Fruit fly (Drosophila melanogaster) whole organism, embryonic: ENCODE results near the gene CG9616.

ENCODE experiments used
- Ada2b ChIP-seq: fragments of 200-800 bp; sonication (Bioruptor generic); IDR thresholded peaks from 2 replicates; pipeline ENCODE4 v1.3.6; 2022; ENCODE audit warnings: missing biosample characterization, missing genetic modification characterization
- Bgb ChIP-seq: fragments of 200-800 bp; sonication (Bioruptor generic); IDR thresholded peaks from 2 replicates; pipeline ENCODE4 v1.3.6; 2022; ENCODE audit warnings: missing biosample characterization, missing genetic modification characterization; ENCODE audit not compliant: partially characterized antibody
- CG10431 ChIP-seq: fragments of 200-800 bp; sonication (Bioruptor generic); optimal IDR thresholded peaks from 3 replicates; lab custom pipeline; 2018; ENCODE audit warnings: missing biosample characterization, mild to moderate bottlenecking, missing genetic modification characterization
- CG13296 ChIP-seq: fragments of 200-800 bp; sonication (Bioruptor generic); optimal IDR thresholded peaks from 3 replicates; lab custom pipeline; 2018; ENCODE audit warnings: missing biosample characterization, mild to moderate bottlenecking, missing genetic modification characterization
- CG1529 ChIP-seq: fragments of 200-800 bp; sonication (Bioruptor generic); optimal IDR thresholded peaks from 3 replicates; lab custom pipeline; 2018; ENCODE audit warnings: missing biosample characterization, missing genetic modification characterization
- CG17568 ChIP-seq: fragments of 200-800 bp; sonication (Bioruptor generic); optimal IDR thresholded peaks from 2 replicates; lab custom pipeline; 2018; ENCODE audit warnings: missing biosample characterization, mild to moderate bottlenecking, missing genetic modification characterization, moderate library complexity
- CG34376 ChIP-seq: fragments of 200-800 bp; sonication (Bioruptor generic); optimal IDR thresholded peaks from 2 replicates; lab custom pipeline; 2018; ENCODE audit warnings: missing biosample characterization, mild to moderate bottlenecking, missing genetic modification characterization
- CG42726 ChIP-seq: fragments of 200-800 bp; sonication (Bioruptor generic); IDR thresholded peaks from 2 replicates; pipeline ENCODE4 v1.3.6; 2022; ENCODE audit warnings: missing biosample characterization, missing genetic modification characterization; ENCODE audit not compliant: partially characterized antibody
- CG5180 ChIP-seq: fragments of 200-800 bp; sonication (Bioruptor generic); optimal IDR thresholded peaks from 3 replicates; lab custom pipeline; 2017; ENCODE audit warnings: missing biosample characterization, missing genetic modification characterization, mild to moderate bottlenecking, moderate library complexity, missing genetic modification reagents
- CG5245 ChIP-seq: fragments of 200-800 bp; sonication (Bioruptor generic); optimal IDR thresholded peaks from 3 replicates; lab custom pipeline; 2016; ENCODE audit warnings: missing biosample characterization, missing genetic modification characterization
- CG5953 ChIP-seq: fragments of 200-800 bp; sonication (Bioruptor generic); IDR thresholded peaks from 2 replicates; pipeline ENCODE4 v1.3.6; 2022; ENCODE audit warnings: missing biosample characterization, missing genetic modification characterization
- CG6175 ChIP-seq: fragments of 200-800 bp; sonication (Bioruptor generic); IDR thresholded peaks from 3 replicates; pipeline ENCODE4 v1.3.6; 2022; ENCODE audit warnings: missing biosample characterization, missing genetic modification characterization
- CG6254 ChIP-seq: fragments of 200-800 bp; sonication (Bioruptor generic); optimal IDR thresholded peaks from 3 replicates; lab custom pipeline; 2017; ENCODE audit warnings: mild to moderate bottlenecking, missing biosample characterization, missing genetic modification reagents, missing genetic modification characterization
- CG8281 ChIP-seq: fragments of 200-800 bp; sonication (Bioruptor generic); optimal IDR thresholded peaks from 2 replicates; lab custom pipeline; 2018; ENCODE audit warnings: missing biosample characterization, mild to moderate bottlenecking, missing genetic modification characterization, moderate library complexity
- CG8290 ChIP-seq, 3 experiments: fragments of 200-800 bp; sonication (Bioruptor generic); optimal IDR thresholded peaks; 2 replicates each; lab custom pipeline; 2016 to 2019; ENCODE audit warnings: missing biosample characterization in 3 of 3, missing genetic modification characterization in 3 of 3, mild to moderate bottlenecking in 2 of 3, moderate library complexity in 1 of 3
- CG8359 ChIP-seq: fragments of 200-800 bp; sonication (Bioruptor generic); optimal IDR thresholded peaks from 2 replicates; lab custom pipeline; 2017; ENCODE audit warnings: missing biosample characterization, mild to moderate bottlenecking, missing genetic modification characterization, borderline replicate concordance
- CkIIα-i1 ChIP-seq: fragments of 200-800 bp; sonication (Bioruptor generic); IDR thresholded peaks from 2 replicates; pipeline ENCODE4 v1.3.6; 2022; ENCODE audit warnings: missing biosample characterization, missing genetic modification characterization
- HHEX ChIP-seq: fragments of 200-800 bp; sonication (Bioruptor generic); optimal IDR thresholded peaks from 3 replicates; lab custom pipeline; 2017; ENCODE audit warnings: missing biosample characterization, mild to moderate bottlenecking, missing genetic modification characterization, missing genetic modification reagents
- Hey ChIP-seq: fragments of 200-800 bp; sonication (Bioruptor generic); optimal IDR thresholded peaks from 3 replicates; lab custom pipeline; 2018; ENCODE audit warnings: missing biosample characterization, mild to moderate bottlenecking, missing genetic modification characterization
- Hr39 ChIP-seq: fragments of >200 bp; optimal IDR thresholded peaks from 2 replicates; lab custom pipeline; 2017
- Hsf ChIP-seq: fragments of 200-800 bp; sonication (Bioruptor generic); optimal IDR thresholded peaks from 3 replicates; lab custom pipeline; 2016; ENCODE audit warnings: missing biosample characterization, missing genetic modification characterization
- MTF-1 ChIP-seq: fragments of 200-800 bp; sonication (Bioruptor generic); optimal IDR thresholded peaks from 2 replicates; lab custom pipeline; 2018; ENCODE audit warnings: missing biosample characterization, mild to moderate bottlenecking, missing genetic modification characterization, borderline replicate concordance
- Mad ChIP-seq: fragments of 200-800 bp; sonication (Bioruptor generic); optimal IDR thresholded peaks from 2 replicates; lab custom pipeline; 2016; ENCODE audit warnings: missing biosample characterization, missing genetic modification characterization
- Med ChIP-seq: fragments of 200-800 bp; sonication (Bioruptor generic); peaks from one replicate; lab custom pipeline; 2016; ENCODE audit warnings: missing biosample characterization, missing genetic modification characterization, mild to moderate bottlenecking, inconsistent platforms, moderate library complexity
- Oaz ChIP-seq: fragments of 200-800 bp; sonication (Bioruptor generic); IDR thresholded peaks from 2 replicates; pipeline ENCODE4 v1.3.6; 2022; ENCODE audit warnings: missing biosample characterization, missing genetic modification characterization
- Oli ChIP-seq: fragments of 200-800 bp; sonication (Bioruptor generic); optimal IDR thresholded peaks from 2 replicates; lab custom pipeline; 2018; ENCODE audit warnings: missing biosample characterization, mild to moderate bottlenecking, missing genetic modification characterization, moderate library complexity
- Side ChIP-seq: fragments of 200-800 bp; sonication (Bioruptor generic); optimal IDR thresholded peaks from 2 replicates; lab custom pipeline; 2016; ENCODE audit warnings: missing biosample characterization, missing genetic modification characterization
- ase ChIP-seq: fragments of 200-800 bp; sonication (Bioruptor generic); IDR thresholded peaks from 3 replicates; pipeline ENCODE4 v1.3.6; 2022; ENCODE audit warnings: missing biosample characterization, missing genetic modification characterization
- az2 ChIP-seq: fragments of 200-800 bp; sonication (Bioruptor generic); optimal IDR thresholded peaks from 3 replicates; lab custom pipeline; 2016; ENCODE audit warnings: missing biosample characterization, missing genetic modification characterization
- caup ChIP-seq: fragments of 200-800 bp; sonication (Bioruptor generic); optimal IDR thresholded peaks from 3 replicates; lab custom pipeline; 2017; ENCODE audit warnings: missing biosample characterization, mild to moderate bottlenecking, missing genetic modification characterization, moderate library complexity; ENCODE audit not compliant: severe bottlenecking
- chinmo ChIP-seq: fragments of 200-800 bp; sonication (Bioruptor generic); IDR thresholded peaks from 4 replicates; pipeline ENCODE4 v1.3.6; 2022; ENCODE audit warnings: missing biosample characterization, missing genetic modification characterization; ENCODE audit not compliant: partially characterized antibody
- emc ChIP-seq: fragments of 200-800 bp; sonication (Bioruptor generic); optimal IDR thresholded peaks from 2 replicates; lab custom pipeline; 2016; ENCODE audit warnings: missing biosample characterization, missing genetic modification characterization
- exex ChIP-seq: fragments of 200-800 bp; sonication (Bioruptor generic); optimal IDR thresholded peaks from 4 replicates; lab custom pipeline; 2018; ENCODE audit warnings: missing biosample characterization, mild to moderate bottlenecking, missing genetic modification characterization, moderate library complexity
- her ChIP-seq: fragments of 200-800 bp; sonication (Bioruptor generic); optimal IDR thresholded peaks from 2 replicates; lab custom pipeline; 2016; ENCODE audit warnings: missing biosample characterization, missing genetic modification characterization
- luna ChIP-seq: fragments of 200-800 bp; sonication (Bioruptor generic); optimal IDR thresholded peaks from 2 replicates; lab custom pipeline; 2016; ENCODE audit warnings: missing biosample characterization, missing genetic modification characterization
- mirr ChIP-seq: fragments of 200-800 bp; sonication (Bioruptor generic); optimal IDR thresholded peaks from 3 replicates; lab custom pipeline; 2018; ENCODE audit warnings: missing biosample characterization, mild to moderate bottlenecking, missing genetic modification characterization
- onecut ChIP-seq: fragments of 200-800 bp; sonication (Bioruptor generic); IDR thresholded peaks from 2 replicates; pipeline ENCODE4 v1.3.6; 2022; ENCODE audit warnings: missing biosample characterization, missing genetic modification characterization
- org-1 ChIP-seq: fragments of 200-800 bp; sonication (Bioruptor generic); optimal IDR thresholded peaks from 2 replicates; lab custom pipeline; 2017; ENCODE audit warnings: missing biosample characterization, missing genetic modification characterization
- pan ChIP-seq, 4 experiments: fragments of >200 bp in 3 of 4; fragments of 200-800 bp in 1 of 4; sonication (Bioruptor generic) in 1 of 4; optimal IDR thresholded peaks in 3 of 4; IDR thresholded peaks in 1 of 4; 2 replicates each; pipeline versions ENCODE4 v1.3.6 to Lab custom; 2017 to 2022; ENCODE audit warnings: missing biosample characterization in 2 of 4, missing genetic modification characterization in 2 of 4, mixed read lengths in 1 of 4
- peb ChIP-seq: fragments of 200-800 bp; sonication (Bioruptor generic); IDR thresholded peaks from 2 replicates; pipeline ENCODE4 v1.3.6; 2022; ENCODE audit warnings: missing biosample characterization, missing genetic modification characterization
- salm ChIP-seq: fragments of 200-800 bp; sonication (Bioruptor generic); optimal IDR thresholded peaks from 2 replicates; lab custom pipeline; 2018; ENCODE audit warnings: missing biosample characterization, mild to moderate bottlenecking, missing genetic modification characterization
- sd ChIP-seq: fragments of 200-800 bp; sonication (Bioruptor generic); optimal IDR thresholded peaks from 3 replicates; lab custom pipeline; 2018; ENCODE audit warnings: missing biosample characterization, mild to moderate bottlenecking, missing genetic modification characterization, moderate library complexity
- seq ChIP-seq: fragments of 200-800 bp; sonication (Bioruptor generic); IDR thresholded peaks from 2 replicates; pipeline ENCODE4 v1.3.6; 2022; ENCODE audit warnings: missing biosample characterization, missing genetic modification characterization
- sima ChIP-seq: fragments of 200-800 bp; sonication (Bioruptor generic); optimal IDR thresholded peaks from 2 replicates; lab custom pipeline; 2016; ENCODE audit warnings: missing biosample characterization, missing genetic modification characterization
- slp2 ChIP-seq: fragments of 200-800 bp; sonication (Bioruptor generic); optimal IDR thresholded peaks from 2 replicates; lab custom pipeline; 2016; ENCODE audit warnings: missing biosample characterization, missing genetic modification characterization
- sug ChIP-seq: fragments of 200-800 bp; optimal IDR thresholded peaks from 2 replicates; lab custom pipeline; 2019; ENCODE audit warnings: missing biosample characterization, mild to moderate bottlenecking, missing genetic modification characterization, moderate library complexity
- tna ChIP-seq: fragments of 200-800 bp; sonication (Bioruptor generic); IDR thresholded peaks from 2 replicates; pipeline ENCODE4 v1.3.6; 2022; ENCODE audit warnings: missing biosample characterization, missing genetic modification characterization; ENCODE audit not compliant: partially characterized antibody
- wor ChIP-seq: fragments of 200-800 bp; sonication (Bioruptor generic); IDR thresholded peaks from 2 replicates; pipeline ENCODE4 v1.3.6; 2022; ENCODE audit warnings: missing biosample characterization, missing genetic modification characterization
- yki ChIP-seq: fragments of >200 bp; optimal IDR thresholded peaks from 3 replicates; lab custom pipeline; 2018
- zfh1 ChIP-seq: fragments of 200-800 bp; sonication (Bioruptor generic); IDR thresholded peaks from 3 replicates; pipeline ENCODE4 v1.3.6; 2022; ENCODE audit warnings: missing biosample characterization, missing genetic modification characterization

CG9616 gene

DNA sequence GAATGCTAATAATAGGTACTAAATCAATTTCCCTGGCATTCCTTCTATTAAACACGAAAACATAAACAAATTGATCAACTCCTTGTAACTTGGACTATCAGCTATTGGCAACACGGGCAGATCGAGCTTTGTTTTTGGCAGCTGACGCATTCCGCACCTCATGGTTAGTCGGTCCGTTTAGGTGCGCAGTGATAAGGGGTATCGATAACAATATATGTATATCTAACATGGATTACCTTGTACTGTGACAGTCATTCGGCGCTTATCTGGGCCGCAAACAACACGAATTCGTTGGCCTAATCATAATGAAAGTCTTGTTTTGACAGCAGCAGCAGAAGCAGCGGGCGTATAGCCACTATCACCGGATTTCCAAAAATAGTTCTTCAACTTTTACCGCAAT lies 42.7 kb upstream of the CG9616 start:
- TF ChIP-seq mirr (GFP tag; lab: Kevin White, UChicago), result peak; percentile 85
- no peak for TF ChIP-seq CG5180 (GFP tag; lab: Kevin White, UChicago)
- no peak for TF ChIP-seq CG6175 (GFP tag; lab: Robert Waterston, UW)
- no peak for TF ChIP-seq pan (optimal IDR thresholded peaks at IDR 0.05; lab: Kevin White, UChicago)
- TF ChIP-seq pan (GFP tag; optimal IDR thresholded peaks at IDR 0.05 in 1 of 2, IDR thresholded peaks at IDR 0.05 in 1 of 2), result peak in 1 of 2 experiments; percentile 25
- TF ChIP-seq CG8359 (GFP tag; lab: Kevin White, UChicago), result no peak
- peak; percentile 53 for TF ChIP-seq CG6254 (GFP tag; lab: Kevin White, UChicago)
- TF ChIP-seq tna, result no peak
- TF ChIP-seq Oli (tag; lab: Kevin White, UChicago), result no peak
- no peak for TF ChIP-seq org-1 (GFP tag; lab: Kevin White, UChicago)
- no peak for TF ChIP-seq CG8290 (GFP tag; optimal IDR thresholded peaks at IDR 0.05; lab: Kevin White, UChicago)
- peak in 1 of 2 experiments; percentile 10 for TF ChIP-seq CG8290 (tag; optimal IDR thresholded peaks at IDR 0.05; lab: Kevin White, UChicago)
- TF ChIP-seq sug (tag; lab: Kevin White, UChicago), result peak; percentile 42
- TF ChIP-seq Hsf, result no peak
- no peak for TF ChIP-seq luna (GFP tag; lab: Kevin White, UChicago)
- 0 out of 2 replicates have a peak, but pooled peaks have one; percentile 14 for TF ChIP-seq CG5953 (GFP tag; lab: Robert Waterston, UW)
- TF ChIP-seq az2, result no peak
- no peak for TF ChIP-seq CG17568 (GFP tag; lab: Kevin White, UChicago)
- peak; percentile 78 for TF ChIP-seq Hey (tag; lab: Kevin White, UChicago)
- TF ChIP-seq wor (GFP tag; lab: Robert Waterston, UW), result no peak
- TF ChIP-seq CG10431 (GFP tag; lab: Kevin White, UChicago), result no peak
- TF ChIP-seq Mad, result no peak
- peak; percentile 80 for TF ChIP-seq exex (tag; lab: Kevin White, UChicago)
- no peak for TF ChIP-seq CG5245 (GFP tag; lab: Kevin White, UChicago)
- TF ChIP-seq chinmo, result 0 out of 4 replicates have a peak, but pooled peaks have one; percentile 4
- no peak for TF ChIP-seq CG42726 (GFP tag; lab: Robert Waterston, UW)
- TF ChIP-seq slp2 (GFP tag; lab: Kevin White, UChicago), result no peak
- TF ChIP-seq Oaz, result no peak
- TF ChIP-seq emc (GFP tag; lab: Kevin White, UChicago), result no peak
- TF ChIP-seq CG1529 (GFP tag; lab: Kevin White, UChicago), result no peak
- peak; percentile 83 for TF ChIP-seq sd
- TF ChIP-seq MTF-1 (GFP tag; lab: Kevin White, UChicago), result no peak
- TF ChIP-seq CG13296, result no peak
- peak; percentile 38 for TF ChIP-seq Med
- no peak for TF ChIP-seq sima (GFP tag; lab: Kevin White, UChicago)
- no peak for TF ChIP-seq Hr39 (lab: Kevin White, UChicago)
- TF ChIP-seq CG34376 (GFP tag; lab: Kevin White, UChicago), result peak; percentile 70
- no peak for TF ChIP-seq ase
- no peak for TF ChIP-seq her (GFP tag; lab: Kevin White, UChicago)
- TF ChIP-seq Ada2b, result no peak

DNA sequence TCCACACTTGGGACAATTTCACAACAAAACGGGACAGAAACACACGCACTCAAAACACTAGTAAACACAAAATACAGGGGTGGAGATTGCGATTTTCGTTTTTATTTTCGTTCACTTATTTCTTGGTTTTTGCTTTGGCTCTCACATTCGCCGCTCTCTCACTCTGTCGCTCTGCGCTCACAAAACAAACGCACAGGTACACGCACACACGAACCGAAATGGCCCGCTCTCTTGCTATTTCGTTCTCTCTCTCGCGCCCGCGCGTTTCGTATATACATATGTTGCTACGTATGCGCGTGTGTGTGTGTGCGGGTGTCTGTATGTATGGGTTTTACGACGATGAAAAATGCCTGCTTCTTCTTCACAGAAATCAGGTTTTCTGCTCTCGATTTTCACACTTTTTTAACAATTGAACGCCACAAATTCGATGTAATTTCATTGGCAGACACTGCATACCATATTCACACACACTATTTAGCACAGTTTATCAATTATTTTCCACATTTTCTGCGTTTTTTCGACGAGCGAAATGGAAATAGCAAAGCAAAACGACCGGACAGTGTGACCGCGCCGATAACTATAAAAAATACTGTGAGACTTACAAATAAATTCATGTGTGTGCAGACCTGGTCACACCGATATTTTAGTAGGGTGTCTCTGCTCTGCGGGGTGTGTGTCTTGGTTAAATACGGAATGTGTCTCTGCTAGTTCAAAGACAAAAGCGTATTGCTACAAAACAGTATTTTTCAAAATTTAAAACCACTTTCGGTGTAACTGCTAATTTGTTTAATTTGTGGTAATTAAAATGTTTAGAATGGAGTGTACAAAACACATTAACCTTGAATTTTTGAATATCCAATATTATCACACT lies 41.3 kb upstream of the CG9616 start, which contains the start of gene trx:
Gene trx (minus strand): TSS at position 584 of the 871 bp plus-strand sequence.
- TF ChIP-seq CkIIα-i1 (GFP tag; lab: Robert Waterston, UW) (no peak), caup (GFP tag; lab: Kevin White, UChicago) (no peak), exex (tag; lab: Kevin White, UChicago) (no peak), yki (lab: Kevin White, UChicago) (peak; percentile 93), zfh1 (GFP tag; lab: Robert Waterston, UW) (no peak), emc (GFP tag; lab: Kevin White, UChicago) (no peak), HHEX (no peak), salm (tag; lab: Kevin White, UChicago) (peak; percentile 17), CG8281 (tag; lab: Kevin White, UChicago) (no peak), Bgb (GFP tag; lab: Robert Waterston, UW) (no peak), Side (GFP tag; lab: Kevin White, UChicago) (no peak), onecut (GFP tag; lab: Robert Waterston, UW) (no peak), seq (GFP tag; lab: Robert Waterston, UW) (no peak), peb (GFP tag; lab: Robert Waterston, UW) (no peak)
